Worm (Caenorhabditis elegans) whole organism, L2 larva: ENCODE data around the gene B0001.8.

Experiments used
- C34F6.9 ChIP-seq: fragments of 150-350 bp; optimal IDR thresholded peaks from 2 replicates; lab custom pipeline; 2014; ENCODE audit warnings: missing biosample characterization, missing genetic modification characterization
- F13H6.1 ChIP-seq: sonication (generic microtip); optimal IDR thresholded peaks from 2 replicates; lab custom pipeline; 2016; ENCODE audit warnings: missing genetic modification characterization, missing compliant biosample characterization
- Y55F3AM.14 ChIP-seq: fragments of 200-800 bp; sonication (Bioruptor generic); optimal IDR thresholded peaks from 2 replicates; lab custom pipeline; 2018; ENCODE audit warnings: mild to moderate bottlenecking, missing genetic modification characterization, missing compliant biosample characterization
- ZK546.5 ChIP-seq: sonication (generic microtip); optimal IDR thresholded peaks from 2 replicates; lab custom pipeline; 2017; ENCODE audit warnings: missing biosample characterization, missing genetic modification characterization
- alr-1 ChIP-seq: fragments of 150-350 bp; optimal IDR thresholded peaks from 2 replicates; lab custom pipeline; 2014; ENCODE audit warnings: missing biosample characterization, missing genetic modification characterization
- ama-1 ChIP-seq: fragments of 150-350 bp; optimal IDR thresholded peaks from 2 replicates; lab custom pipeline; 2018; ENCODE audit warnings: inconsistent platforms
- blmp-1 ChIP-seq: sonication (generic microtip); optimal IDR thresholded peaks from 2 replicates; lab custom pipeline; 2017; ENCODE audit warnings: missing genetic modification characterization, mild to moderate bottlenecking, missing compliant biosample characterization, antibody characterized with exemption, moderate library complexity; ENCODE audit not compliant: insufficient read depth
- ceh-16 ChIP-seq: fragments of 150-350 bp; optimal IDR thresholded peaks from 2 replicates; lab custom pipeline; 2014; ENCODE audit warnings: missing biosample characterization, missing genetic modification characterization
- ceh-82 ChIP-seq: fragments of 150-350 bp; optimal IDR thresholded peaks from 2 replicates; lab custom pipeline; 2014; ENCODE audit warnings: missing biosample characterization, missing genetic modification characterization
- crh-2 ChIP-seq: sonication (generic microtip); optimal IDR thresholded peaks from 2 replicates; lab custom pipeline; 2017; ENCODE audit warnings: missing biosample characterization, missing genetic modification characterization
- dmd-4 ChIP-seq: sonication (generic microtip); optimal IDR thresholded peaks from 2 replicates; lab custom pipeline; 2017; ENCODE audit warnings: missing biosample characterization, missing genetic modification characterization
- egl-27 ChIP-seq: sonication (generic microtip); optimal IDR thresholded peaks from 3 replicates; lab custom pipeline; 2017; ENCODE audit warnings: missing biosample characterization, missing genetic modification reagents, missing genetic modification characterization
- elt-3 ChIP-seq: sonication (generic microtip); optimal IDR thresholded peaks from 2 replicates; lab custom pipeline; 2017; ENCODE audit warnings: missing biosample characterization, missing genetic modification characterization
- gmeb-1 ChIP-seq: fragments of 150-350 bp; optimal IDR thresholded peaks from 2 replicates; lab custom pipeline; 2014; ENCODE audit warnings: missing biosample characterization, missing genetic modification characterization
- lin-11 ChIP-seq: fragments of 150-350 bp; sonication (generic microtip); optimal IDR thresholded peaks from 2 replicates; lab custom pipeline; 2014; ENCODE audit warnings: missing biosample characterization, missing genetic modification characterization, inconsistent platforms, mixed read lengths
- lsy-2 ChIP-seq, 2 experiments: fragments of 150-350 bp in 1 of 2; sonication (generic microtip) in 1 of 2; optimal IDR thresholded peaks; 2 replicates each; lab custom pipeline; 2014 to 2017; ENCODE audit warnings: missing biosample characterization in 2 of 2, missing genetic modification characterization in 2 of 2
- mbf-1 ChIP-seq: sonication (generic microtip); optimal IDR thresholded peaks from 2 replicates; lab custom pipeline; 2017; ENCODE audit warnings: missing biosample characterization, missing genetic modification characterization
- mdl-1 ChIP-seq, 2 experiments: fragments of 150-350 bp in 1 of 2; sonication (generic microtip) in 1 of 2; optimal IDR thresholded peaks; 2 replicates each; lab custom pipeline; 2017; ENCODE audit warnings: missing biosample characterization in 2 of 2, missing genetic modification characterization in 2 of 2
- nhr-10 ChIP-seq: sonication (generic microtip); optimal IDR thresholded peaks from 2 replicates; lab custom pipeline; 2017; ENCODE audit warnings: missing biosample characterization, missing genetic modification characterization
- nhr-11 ChIP-seq: fragments of 150-350 bp; optimal IDR thresholded peaks from 2 replicates; lab custom pipeline; 2014; ENCODE audit warnings: missing biosample characterization, missing genetic modification characterization
- nhr-129 ChIP-seq: fragments of 150-350 bp; optimal IDR thresholded peaks from 2 replicates; lab custom pipeline; 2014; ENCODE audit warnings: missing biosample characterization, missing genetic modification characterization
- nhr-21 ChIP-seq: fragments of 150-350 bp; optimal IDR thresholded peaks from 2 replicates; lab custom pipeline; 2014; ENCODE audit warnings: missing biosample characterization, missing genetic modification characterization
- nhr-23 ChIP-seq: fragments of 150-350 bp; optimal IDR thresholded peaks from 2 replicates; lab custom pipeline; 2014; ENCODE audit warnings: missing biosample characterization, missing genetic modification reagents, missing genetic modification characterization
- nhr-25 ChIP-seq: fragments of 150-350 bp; sonication (generic microtip); optimal IDR thresholded peaks from 3 replicates; lab custom pipeline; 2014; ENCODE audit warnings: missing biosample characterization, missing genetic modification characterization
- nhr-6 ChIP-seq: fragments of 150-350 bp; optimal IDR thresholded peaks from 2 replicates; lab custom pipeline; 2014; ENCODE audit warnings: missing biosample characterization, missing genetic modification characterization
- nhr-77 ChIP-seq: fragments of 150-350 bp; optimal IDR thresholded peaks from 2 replicates; lab custom pipeline; 2014; ENCODE audit warnings: missing biosample characterization, missing genetic modification characterization
- peb-1 ChIP-seq: fragments of 150-350 bp; optimal IDR thresholded peaks from 2 replicates; lab custom pipeline; 2014; ENCODE audit warnings: missing biosample characterization, missing genetic modification characterization
- sem-4 ChIP-seq: fragments of 150-350 bp; optimal IDR thresholded peaks from 2 replicates; lab custom pipeline; 2014; ENCODE audit warnings: missing biosample characterization, missing genetic modification reagents, missing genetic modification characterization
- sma-3 ChIP-seq: sonication (generic microtip); optimal IDR thresholded peaks from 2 replicates; lab custom pipeline; 2016; ENCODE audit warnings: missing genetic modification reagents, missing genetic modification characterization, missing compliant biosample characterization
- unc-39 ChIP-seq: fragments of 150-350 bp; optimal IDR thresholded peaks from 2 replicates; lab custom pipeline; 2014; ENCODE audit warnings: missing biosample characterization, missing genetic modification characterization
- unc-55 ChIP-seq: fragments of 150-350 bp; sonication (generic microtip); optimal IDR thresholded peaks from 3 replicates; lab custom pipeline; 2014; ENCODE audit warnings: missing biosample characterization, missing genetic modification reagents, missing genetic modification characterization
- zag-1 ChIP-seq: fragments of 150-350 bp; optimal IDR thresholded peaks from 2 replicates; lab custom pipeline; 2014; ENCODE audit warnings: missing biosample characterization, missing genetic modification characterization
- ztf-11 ChIP-seq: sonication (generic microtip); optimal IDR thresholded peaks from 2 replicates; lab custom pipeline; 2017; ENCODE audit warnings: missing biosample characterization, missing genetic modification characterization
- ztf-4 ChIP-seq: fragments of 150-350 bp; optimal IDR thresholded peaks from 2 replicates; lab custom pipeline; 2014; ENCODE audit warnings: missing biosample characterization, missing genetic modification characterization

B0001.8 gene

DNA sequence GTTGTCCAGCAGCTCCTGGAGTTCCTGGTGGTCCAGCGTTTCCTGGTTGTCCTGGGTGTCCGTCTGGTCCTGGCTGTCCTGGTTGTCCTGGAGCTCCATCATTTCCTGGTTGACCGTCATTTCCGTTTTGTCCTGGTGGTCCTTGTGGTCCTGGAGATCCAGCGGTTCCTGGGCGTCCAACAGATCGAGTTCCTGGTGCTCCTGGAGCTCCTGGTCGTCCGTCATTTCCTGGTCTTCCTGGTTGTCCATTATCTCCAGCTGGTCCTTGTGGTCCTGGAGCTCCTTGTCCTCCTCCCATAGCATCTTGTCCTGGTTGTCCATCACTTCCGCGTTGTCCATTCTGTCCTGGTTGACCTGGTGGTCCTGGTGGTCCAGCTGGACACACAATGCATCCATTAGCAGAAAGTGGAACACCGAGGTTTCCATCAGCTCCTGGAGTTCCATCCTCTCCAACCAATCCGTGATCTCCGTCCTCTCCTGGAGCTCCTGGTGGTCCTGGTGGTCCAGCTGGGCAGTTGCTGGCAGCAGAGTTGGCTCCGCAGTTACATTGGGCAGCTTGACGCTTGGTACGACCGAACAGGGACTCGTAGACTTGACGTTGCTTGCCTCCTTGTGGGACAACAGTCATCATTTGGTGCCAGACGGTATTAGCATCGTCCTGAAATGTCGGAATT is 31.7 kb downstream of the B0001.8 start:
- no peak for TF ChIP-seq gmeb-1
- TF ChIP-seq ztf-4 = no peak
- no peak for TF ChIP-seq ama-1 (lab: Kevin White, UChicago)

ce11 chrIV:12105558-12105957 is 35.3 kb downstream of the B0001.8 start, which contains the start of gene M18.3:
TSS of gene M18.3 (plus strand) at chrIV:12105858.
- TF ChIP-seq C34F6.9 (tag; lab: Kevin White, UChicago) (no peak), ztf-11 (tag; lab: Kevin White, UChicago) (no peak), mbf-1 (tag; lab: Kevin White, UChicago) (no peak), crh-2 (tag; lab: Kevin White, UChicago) (no peak), zag-1 (tag; lab: Kevin White, UChicago) (no peak), nhr-25 (tag; lab: Kevin White, UChicago) (no peak), nhr-11 (no peak), nhr-6 (tag; lab: Kevin White, UChicago) (no peak), unc-39 (tag; lab: Kevin White, UChicago) (no peak), nhr-21 (no peak), alr-1 (tag; lab: Kevin White, UChicago) (no peak), peb-1 (no peak), lin-11 (tag; lab: Kevin White, UChicago) (no peak), ama-1 (lab: Kevin White, UChicago) (no peak), dmd-4 (tag; lab: Kevin White, UChicago) (no peak)

DNA sequence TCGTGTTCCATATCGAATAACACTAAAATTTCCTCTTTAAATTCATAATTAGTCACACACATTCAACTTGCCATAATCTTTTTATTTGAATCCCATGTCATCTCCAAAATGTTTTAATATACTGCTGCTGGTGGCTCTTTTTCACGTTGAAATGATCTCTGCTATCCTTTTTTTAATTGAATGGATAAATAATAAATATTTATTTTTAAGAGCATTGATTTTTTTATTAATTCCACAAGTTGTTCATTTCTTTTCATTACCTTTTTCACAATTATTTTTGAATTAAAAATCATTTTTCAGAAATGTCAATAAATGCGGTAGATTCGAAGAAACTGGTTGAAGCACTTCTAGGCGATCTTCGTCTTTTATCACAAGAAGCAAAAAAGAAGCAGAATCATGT is 44.4 kb downstream of the B0001.8 start, which contains the start of gene mon-2:
TSS of gene mon-2 (plus strand) at position 301 of the 400 bp plus-strand sequence.
- TF ChIP-seq nhr-77 (tag; lab: Kevin White, UChicago) = no peak
- TF ChIP-seq blmp-1 = no peak
- no peak for TF ChIP-seq sem-4 (tag; lab: Kevin White, UChicago)
- no peak for TF ChIP-seq unc-39 (tag; lab: Kevin White, UChicago)
- no peak for TF ChIP-seq nhr-23 (tag; lab: Kevin White, UChicago)
- TF ChIP-seq nhr-10 (tag; lab: Kevin White, UChicago) = no peak
- TF ChIP-seq lsy-2 (tag; optimal IDR thresholded peaks at IDR 0.05; lab: Kevin White, UChicago) = no peak
- TF ChIP-seq elt-3 (tag; lab: Kevin White, UChicago) = no peak
- no peak for TF ChIP-seq alr-1 (tag; lab: Kevin White, UChicago)
- no peak for TF ChIP-seq nhr-129 (tag; lab: Kevin White, UChicago)
- TF ChIP-seq mdl-1 (tag; optimal IDR thresholded peaks at IDR 0.05; lab: Kevin White, UChicago) = no peak
- TF ChIP-seq nhr-21 = no peak
- TF ChIP-seq ceh-82 (tag; lab: Kevin White, UChicago) = no peak
- TF ChIP-seq F13H6.1 (tag; lab: Kevin White, UChicago) = no peak
- TF ChIP-seq ZK546.5 (tag; lab: Kevin White, UChicago) = no peak
- TF ChIP-seq Y55F3AM.14 = no peak
- no peak for TF ChIP-seq ceh-16 (tag; lab: Kevin White, UChicago)
- TF ChIP-seq nhr-11 = no peak
- TF ChIP-seq sma-3 = no peak

DNA sequence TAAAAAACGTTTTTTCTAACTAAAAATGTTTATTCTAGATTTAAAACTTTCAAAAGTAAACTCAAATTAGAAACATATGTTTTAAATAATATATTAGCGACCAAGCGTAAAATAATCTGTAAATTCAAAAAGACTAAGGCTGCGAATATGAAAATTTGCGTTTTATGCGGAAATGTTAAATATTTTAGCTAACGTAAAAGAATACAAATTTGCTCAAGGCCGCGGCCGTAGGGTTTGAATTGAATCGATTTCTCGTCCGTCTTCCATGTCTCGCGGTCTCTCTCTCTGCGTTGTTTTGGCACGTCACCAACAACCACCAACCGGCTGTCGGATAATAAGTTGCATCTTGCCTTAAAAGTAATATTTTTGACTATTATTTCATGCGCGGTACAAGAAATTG is 47.0 kb downstream of the B0001.8 start, which contains the start of gene F11A10.5:
TSS of gene F11A10.5 (plus strand) at position 301 of the 400 bp plus-strand sequence.
- TF ChIP-seq crh-2 (tag; lab: Kevin White, UChicago) (peak; percentile 13), blmp-1 (no peak), nhr-129 (tag; lab: Kevin White, UChicago) (peak; percentile 46)

ce11 chrIV:12093384-12093783 is 47.5 kb downstream of the B0001.8 start, which contains the start of gene cpsf-4:
TSS of gene cpsf-4 (minus strand) at chrIV:12093445.
- TF ChIP-seq F13H6.1 (tag; lab: Kevin White, UChicago) (no peak), lsy-2 (tag; optimal IDR thresholded peaks at IDR 0.05; lab: Kevin White, UChicago) (peak in 1 of 2 experiments; percentile 72), unc-55 (GFP tag; lab: Kevin White, UChicago) (peak; percentile 20), egl-27 (tag; lab: Kevin White, UChicago) (no peak)
- TF ChIP-seq, all 48 proteins: peak for 2
